Worm (Caenorhabditis elegans): ENCODE measurements around the gene acn-1.

acn-1 gene

ce11 chrX:5063750-5064652 lies 32.9 kb downstream of the acn-1 start, which contains the start of gene C24H10.2 (continued):
- TF ChIP-seq jun-1 (tag; optimal IDR thresholded peaks at IDR 0.05) (peak; percentile 9), ceh-82 (tag; optimal IDR thresholded peaks at IDR 0.05) (peak in 1 of 3 experiments; percentile 42), F16B12.6 (tag; optimal IDR thresholded peaks at IDR 0.05) (no peak), lin-35 (GFP tag; optimal IDR thresholded peaks at IDR 0.05) (peak in 1 of 2 experiments; percentile 32), lin-14 (GFP tag; optimal IDR thresholded peaks at IDR 0.05) (peak; percentile 83), ces-1 (GFP tag; optimal IDR thresholded peaks at IDR 0.05) (no peak), C16A3.4 (tag; optimal IDR thresholded peaks at IDR 0.05) (peak; percentile 44), skn-1 (tag; optimal IDR thresholded peaks at IDR 0.05) (no peak), vab-15 (tag; optimal IDR thresholded peaks at IDR 0.05) (no peak), Y116A8C.19 (tag; optimal IDR thresholded peaks at IDR 0.05; ENCODE audit: borderline replicate concordance) (no peak), nhr-77 (tag; optimal IDR thresholded peaks at IDR 0.05) (peak; percentile 2), efl-1 (optimal IDR thresholded peaks at IDR 0.05) (peak in 1 of 2 experiments; percentile 4), efl-1 (GFP tag; optimal IDR thresholded peaks at IDR 0.05 in 1 of 2) (peak in 1 of 2 experiments; percentile 3), ztf-4 (tag; optimal IDR thresholded peaks at IDR 0.05) (no peak), ama-1 (optimal IDR thresholded peaks at IDR 0.05) (no peak), zag-1 (tag; optimal IDR thresholded peaks at IDR 0.05) (no peak)

- no peak for TF ChIP-seq lin-15B (tag; optimal IDR thresholded peaks at IDR 0.05)
- TF ChIP-seq nhr-19 (GFP tag; conservative IDR thresholded peaks at IDR 0.05): no peak
- TF ChIP-seq ztf-11 (tag; optimal IDR thresholded peaks at IDR 0.05): no peak
- no peak for TF ChIP-seq C34B4.2 (tag; optimal IDR thresholded peaks at IDR 0.05)
- TF ChIP-seq irx-1 (tag; optimal IDR thresholded peaks at IDR 0.05): no peak
- no peak for TF ChIP-seq mdl-1 (tag; optimal IDR thresholded peaks at IDR 0.05)
- TF ChIP-seq efl-3 (GFP tag; optimal IDR thresholded peaks at IDR 0.05): no peak
- no peak for TF ChIP-seq zag-1 (tag; optimal IDR thresholded peaks at IDR 0.05)
- TF ChIP-seq aly-2 (tag; optimal IDR thresholded peaks at IDR 0.05): no peak
- no peak for TF ChIP-seq ceh-63 (GFP tag; optimal IDR thresholded peaks at IDR 0.05)
- no peak for TF ChIP-seq nhr-71 (tag; optimal IDR thresholded peaks at IDR 0.05)
- TF ChIP-seq elt-2 (tag; optimal IDR thresholded peaks at IDR 0.05): no peak
- no peak for TF ChIP-seq lin-14 (GFP tag; optimal IDR thresholded peaks at IDR 0.05)
- TF ChIP-seq ceh-8 (GFP tag; optimal IDR thresholded peaks at IDR 0.05): no peak
- peak; percentile 74 for TF ChIP-seq blmp-1 (tag; optimal IDR thresholded peaks at IDR 0.05)
- peak; percentile 18 for TF ChIP-seq mep-1 (tag; optimal IDR thresholded peaks at IDR 0.05)
- TF ChIP-seq C04F5.9 (tag; optimal IDR thresholded peaks at IDR 0.05): no peak
- no peak for TF ChIP-seq ces-1 (GFP tag; optimal IDR thresholded peaks at IDR 0.05)
- no peak for TF ChIP-seq lin-13 (GFP tag; optimal IDR thresholded peaks at IDR 0.05)
- TF ChIP-seq hpl-2 (GFP tag; optimal IDR thresholded peaks at IDR 0.05): no peak
- no peak for TF ChIP-seq tlp-1 (tag; optimal IDR thresholded peaks at IDR 0.05)
- peak; percentile 78 for TF ChIP-seq nhr-85 (tag)
These were observed 35.1 kb downstream of the acn-1 start for ce11 chrX:5061763-5062162.

- TF ChIP-seq sox-4 (tag; optimal IDR thresholded peaks at IDR 0.05) (no peak), mep-1 (tag; optimal IDR thresholded peaks at IDR 0.05) (peak; percentile 25), lin-14 (GFP tag; optimal IDR thresholded peaks at IDR 0.05) (peak; percentile 13), egl-13 (tag; optimal IDR thresholded peaks at IDR 0.05) (no peak), blmp-1 (tag; optimal IDR thresholded peaks at IDR 0.05) (peak; percentile 41)
These were observed 36.1 kb downstream of the acn-1 start, which contains the start of gene C24H10.3 for ce11 chrX:5060756-5061155. TSS of gene C24H10.3 (plus strand) at chrX:5061056.

- no peak for TF ChIP-seq sptf-1 (tag; optimal IDR thresholded peaks at IDR 0.05)
- no peak for TF ChIP-seq elt-3 (tag; optimal IDR thresholded peaks at IDR 0.05)
- no peak for TF ChIP-seq ceh-63 (GFP tag; optimal IDR thresholded peaks at IDR 0.05)
These were observed 37.7 kb downstream of the acn-1 start, which contains the start of gene C24H10.4 for ce11 chrX:5059163-5059562. TSS of gene C24H10.4 (minus strand) at chrX:5059263.

Measured in whole organism, L1 larva.